Fruit fly (Drosophila melanogaster): ENCODE data around the gene Prosalpha4.
A peak's percentile ranks its signal among the peaks of the same experiment; 100 is the strongest.

Prosalpha4 gene

dm6 chrX:16279340-16279941, 3.4 kb downstream of the Prosalpha4 start (continued):
- TF ChIP-seq CG5953 (GFP tag; IDR thresholded peaks at IDR 0.05) (peak; percentile 83), CG9932 (GFP tag; IDR thresholded peaks at IDR 0.05) (peak; percentile 85), kay (GFP tag; optimal IDR thresholded peaks at IDR 0.05) (peak; percentile 32), bigmax (GFP tag; optimal IDR thresholded peaks at IDR 0.05) (no peak), H15 (GFP tag; IDR thresholded peaks at IDR 0.05) (peak; percentile 91), CG17385 (GFP tag; optimal IDR thresholded peaks at IDR 0.05) (peak; percentile 59), Hr51 (GFP tag; optimal IDR thresholded peaks at IDR 0.05) (peak; percentile 14 to 68), CG8359 (GFP tag; optimal IDR thresholded peaks at IDR 0.05; ENCODE audit: borderline replicate concordance) (peak; percentile 60), YL-1 (GFP tag; optimal IDR thresholded peaks at IDR 0.05) (no peak), Hr3 (GFP tag; optimal IDR thresholded peaks at IDR 0.05) (peak; percentile 85), usp (GFP tag; optimal IDR thresholded peaks at IDR 0.05) (no peak), CG8924 (tag; optimal IDR thresholded peaks at IDR 0.05) (peak; percentile 54), Dp (GFP tag; optimal IDR thresholded peaks at IDR 0.05) (no peak), Dip3 (GFP tag; optimal IDR thresholded peaks at IDR 0.05) (peak; percentile 68), insv (GFP tag; optimal IDR thresholded peaks at IDR 0.05) (no peak), CG7372 (GFP tag; IDR thresholded peaks at IDR 0.05) (peak; percentile 89), vvl (GFP tag; IDR thresholded peaks at IDR 0.05) (peak; percentile 93), CG8765 (GFP tag; IDR thresholded peaks at IDR 0.05) (peak; percentile 70), fu2 (GFP tag; optimal IDR thresholded peaks at IDR 0.05) (peak; percentile 58), Xbp1 (GFP tag; optimal IDR thresholded peaks at IDR 0.05) (peak; percentile 83), CG1602 (GFP tag; optimal IDR thresholded peaks at IDR 0.05) (peak; percentile 69), oc (tag; optimal IDR thresholded peaks at IDR 0.05) (peak; percentile 61), CG13123 (GFP tag; optimal IDR thresholded peaks at IDR 0.05) (peak; percentile 56), CG12236 (GFP tag; optimal IDR thresholded peaks at IDR 0.05) (peak; percentile 24), Spps (tag; optimal IDR thresholded peaks at IDR 0.05) (no peak), Hr78 (GFP tag; optimal IDR thresholded peaks at IDR 0.05) (peak in 1 of 2 experiments; percentile 45), CG17361 (GFP tag; IDR thresholded peaks at IDR 0.05) (peak; percentile 57), CG10147 (GFP tag; optimal IDR thresholded peaks at IDR 0.05) (peak; percentile 62), fru (optimal IDR thresholded peaks at IDR 0.05) (no peak), Jarid2 (GFP tag; optimal IDR thresholded peaks at IDR 0.05) (peak; percentile 43), MESR4 (GFP tag; optimal IDR thresholded peaks at IDR 0.05) (no peak), stwl (tag; optimal IDR thresholded peaks at IDR 0.05) (no peak), Dll (GFP tag; IDR thresholded peaks at IDR 0.05; ENCODE audit: partially characterized antibody) (no peak), CG10979 (tag; optimal IDR thresholded peaks at IDR 0.05) (peak; percentile 72), CG12769 (tag; optimal IDR thresholded peaks at IDR 0.05) (peak; percentile 89), scrt (GFP tag; optimal IDR thresholded peaks at IDR 0.05) (peak; percentile 60), ato (GFP tag; IDR thresholded peaks at IDR 0.05; ENCODE audit: partially characterized antibody) (no peak), eyg (GFP tag; optimal IDR thresholded peaks at IDR 0.05) (peak; percentile 63), GATAe (GFP tag; conservative IDR thresholded peaks at IDR 0.05) (no peak), CHES-1-like (GFP tag; optimal IDR thresholded peaks at IDR 0.05) (peak; percentile 62), Six4 (GFP tag; optimal IDR thresholded peaks at IDR 0.05) (peak; percentile 58), CG14667 (GFP tag; IDR thresholded peaks at IDR 0.05) (peak; percentile 90), CG31365 (tag; optimal IDR thresholded peaks at IDR 0.05) (peak; percentile 10), CG12155 (GFP tag; optimal IDR thresholded peaks at IDR 0.05) (peak; percentile 69), CrebB (tag; optimal IDR thresholded peaks at IDR 0.05) (peak; percentile 22), seq (GFP tag; IDR thresholded peaks at IDR 0.05) (peak; percentile 87), ara (GFP tag; IDR thresholded peaks at IDR 0.05) (peak; percentile 90), Hsf (GFP tag; optimal IDR thresholded peaks at IDR 0.05) (peak; percentile 81), zen2 (GFP tag; IDR thresholded peaks at IDR 0.05; ENCODE audit: partially characterized antibody) (no peak), CG33213 (GFP tag; optimal IDR thresholded peaks at IDR 0.05) (peak; percentile 70)
